Worm (Caenorhabditis elegans): ENCODE results near the gene crn-4.

DNA sequence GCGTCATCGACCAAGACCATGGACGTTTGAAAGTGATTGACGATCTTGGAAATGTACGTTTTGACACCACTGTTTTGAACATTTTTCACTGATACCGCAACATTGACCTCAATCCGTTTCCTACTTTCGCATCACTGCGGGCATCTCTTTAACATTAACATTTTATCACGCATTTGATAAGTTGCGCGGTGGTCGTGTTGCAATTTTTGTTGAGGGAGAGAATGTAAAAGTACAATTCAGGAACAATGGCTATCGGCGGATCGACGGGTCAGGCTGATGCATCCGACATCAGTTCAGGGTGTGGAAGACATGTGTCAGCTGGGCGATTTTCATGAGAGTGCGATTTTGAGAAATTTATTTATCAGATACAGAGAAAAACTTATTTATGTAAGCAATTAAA is 45.4 kb upstream of the crn-4 start:
- TF ChIP-seq sox-4 (tag; optimal IDR thresholded peaks at IDR 0.05): no peak
- TF ChIP-seq Y22D7AL.16 (tag; optimal IDR thresholded peaks at IDR 0.05): no peak
- no peak for TF ChIP-seq ets-4 (tag; optimal IDR thresholded peaks at IDR 0.05)
- no peak for TF ChIP-seq nfya-1 (tag; optimal IDR thresholded peaks at IDR 0.05)
